Worm (Caenorhabditis elegans) whole organism, L4 larva: ENCODE data around the gene B0034.2.

Experiments
- D1046.2 ChIP-seq: fragments of 200-800 bp; sonication (Bioruptor generic); IDR thresholded peaks from 2 replicates; pipeline ENCODE4 v1.3.6; 2022; ENCODE audit warnings: missing genetic modification characterization, missing compliant biosample characterization
- F49E8.2 ChIP-seq: sonication (generic microtip); optimal IDR thresholded peaks from 2 replicates; lab custom pipeline; 2016; ENCODE audit warnings: missing compliant biosample characterization, mild to moderate bottlenecking, missing genetic modification characterization, borderline replicate concordance
- R02D3.7 ChIP-seq: fragments of 150-350 bp; sonication (generic microtip); optimal IDR thresholded peaks from 3 replicates; lab custom pipeline; 2014; ENCODE audit warnings: missing biosample characterization, missing genetic modification characterization
- Y105C5A.15 ChIP-seq: fragments of 200-800 bp; sonication (Bioruptor generic); IDR thresholded peaks from 2 replicates; pipeline ENCODE4 v1.3.6; 2022; ENCODE audit warnings: missing genetic modification characterization, missing compliant biosample characterization
- Y5F2A.4 ChIP-seq: fragments of 200-800 bp; sonication (Bioruptor generic); optimal IDR thresholded peaks from 2 replicates; lab custom pipeline; 2018; ENCODE audit warnings: mild to moderate bottlenecking, missing genetic modification characterization, missing compliant biosample characterization
- ZK337.2 ChIP-seq: fragments of 200-800 bp; sonication (Bioruptor generic); IDR thresholded peaks from 2 replicates; pipeline ENCODE4 v1.3.6; 2022; ENCODE audit warnings: missing genetic modification reagents, missing genetic modification characterization, missing compliant biosample characterization
- ZK546.5 ChIP-seq, 2 experiments: sonication (generic microtip); optimal IDR thresholded peaks; 2 replicates each; lab custom pipeline; 2017; ENCODE audit warnings: missing biosample characterization in 2 of 2, missing genetic modification characterization in 2 of 2
- aha-1 ChIP-seq: fragments of 150-350 bp; peaks from one replicate; lab custom pipeline; 2014; ENCODE audit warnings: missing biosample characterization, missing genetic modification characterization
- ceh-28 ChIP-seq: fragments of 150-350 bp; optimal IDR thresholded peaks from 2 replicates; lab custom pipeline; 2014; ENCODE audit warnings: missing biosample characterization, missing genetic modification reagents, missing genetic modification characterization
- ceh-44 ChIP-seq: fragments of 200-800 bp; sonication (Bioruptor generic); IDR thresholded peaks from 2 replicates; pipeline ENCODE4 v1.3.6; 2022; ENCODE audit warnings: missing genetic modification reagents, missing genetic modification characterization, missing compliant biosample characterization
- ceh-82 ChIP-seq: sonication (generic microtip); optimal IDR thresholded peaks from 2 replicates; lab custom pipeline; 2017; ENCODE audit warnings: missing biosample characterization, missing genetic modification characterization
- cey-2 ChIP-seq: sonication (generic microtip); optimal IDR thresholded peaks from 3 replicates; lab custom pipeline; 2017; ENCODE audit warnings: missing genetic modification characterization, mild to moderate bottlenecking, missing compliant biosample characterization, antibody characterized with exemption, borderline replicate concordance; ENCODE audit not compliant: insufficient read depth
- ctbp-1 ChIP-seq: fragments of 200-800 bp; sonication (Bioruptor generic); IDR thresholded peaks from 2 replicates; pipeline ENCODE4 v1.3.6; 2022; ENCODE audit warnings: missing genetic modification reagents, missing genetic modification characterization, missing compliant biosample characterization
- daf-8 ChIP-seq: fragments of 200-800 bp; sonication (Bioruptor generic); IDR thresholded peaks from 2 replicates; pipeline ENCODE4 v1.3.6; 2022; ENCODE audit warnings: missing genetic modification characterization, missing compliant biosample characterization
- dmd-6 ChIP-seq: fragments of 200-800 bp; sonication (Bioruptor generic); IDR thresholded peaks from 2 replicates; pipeline ENCODE4 v1.3.6; 2022; ENCODE audit warnings: missing genetic modification reagents, missing genetic modification characterization, missing compliant biosample characterization
- dmd-8 ChIP-seq: fragments of 200-800 bp; sonication (Bioruptor generic); IDR thresholded peaks from 2 replicates; pipeline ENCODE4 v1.3.6; 2022; ENCODE audit warnings: missing genetic modification characterization, missing compliant biosample characterization
- dpl-1 ChIP-seq: fragments of 150-350 bp; optimal IDR thresholded peaks from 2 replicates; lab custom pipeline; 2014; ENCODE audit warnings: missing biosample characterization, missing genetic modification reagents, missing genetic modification characterization
- dve-1 ChIP-seq: sonication (generic microtip); optimal IDR thresholded peaks from 2 replicates; lab custom pipeline; 2017; ENCODE audit warnings: antibody characterized with exemption, mild to moderate bottlenecking, missing genetic modification characterization, missing compliant biosample characterization; ENCODE audit not compliant: insufficient read depth
- hif-1 ChIP-seq, 2 experiments: sonication (generic microtip); optimal IDR thresholded peaks; 2 replicates each; lab custom pipeline; 2016 to 2017; ENCODE audit warnings: missing compliant biosample characterization in 2 of 2, missing genetic modification characterization in 2 of 2, missing genetic modification reagents in 2 of 2, missing genotype in 2 of 2, mild to moderate bottlenecking in 1 of 2
- hlh-11 ChIP-seq: fragments of 200-800 bp; sonication (Bioruptor generic); optimal IDR thresholded peaks from 2 replicates; lab custom pipeline; 2018; ENCODE audit warnings: mild to moderate bottlenecking, missing genetic modification characterization, missing compliant biosample characterization
- hmg-1.1 ChIP-seq: fragments of 200-800 bp; sonication (Bioruptor generic); IDR thresholded peaks from 2 replicates; pipeline ENCODE4 v1.3.6; 2022; ENCODE audit warnings: missing genetic modification reagents, missing genetic modification characterization, missing compliant biosample characterization
- lin-38 ChIP-seq: fragments of 200-800 bp; sonication (Bioruptor generic); IDR thresholded peaks from 2 replicates; pipeline ENCODE4 v1.3.6; 2022; ENCODE audit warnings: missing genetic modification reagents, missing genetic modification characterization, missing compliant biosample characterization
- lin-39 ChIP-seq: fragments of 150-350 bp; optimal IDR thresholded peaks from 2 replicates; lab custom pipeline; 2014; ENCODE audit warnings: missing biosample characterization, missing genetic modification reagents, missing genetic modification characterization
- lir-3 ChIP-seq: sonication (generic microtip); optimal IDR thresholded peaks from 2 replicates; lab custom pipeline; 2016; ENCODE audit warnings: mild to moderate bottlenecking, missing genetic modification characterization, missing compliant biosample characterization
- lsy-2 ChIP-seq, 2 experiments: fragments of 150-350 bp in 1 of 2; sonication (generic microtip) in 1 of 2; optimal IDR thresholded peaks; 2 replicates each; lab custom pipeline; 2014 to 2017; ENCODE audit warnings: missing biosample characterization in 2 of 2, missing genetic modification characterization in 2 of 2
- madf-5 ChIP-seq, 2 experiments: fragments of 200-800 bp; sonication (Bioruptor generic); IDR thresholded peaks; 2 replicates each; pipeline ENCODE4 v1.3.6; 2022; ENCODE audit warnings: missing compliant biosample characterization in 2 of 2, missing genetic modification characterization in 2 of 2
- madf-9 ChIP-seq: fragments of 200-800 bp; sonication (Bioruptor generic); conservative IDR thresholded peaks from 2 replicates; pipeline ENCODE4 v1.3.6; 2022; ENCODE audit warnings: missing genetic modification reagents, missing genetic modification characterization, missing compliant biosample characterization
- mes-2 ChIP-seq: sonication (generic microtip); optimal IDR thresholded peaks from 2 replicates; lab custom pipeline; 2016; ENCODE audit warnings: missing genotype, mild to moderate bottlenecking, missing genetic modification characterization, missing compliant biosample characterization; ENCODE audit not compliant: poor library complexity, severe bottlenecking
- mxl-3 ChIP-seq: fragments of 200-800 bp; sonication (Bioruptor generic); optimal IDR thresholded peaks from 2 replicates; lab custom pipeline; 2018; ENCODE audit warnings: mild to moderate bottlenecking, missing genetic modification characterization, missing compliant biosample characterization
- nhr-237 ChIP-seq: sonication (generic microtip); optimal IDR thresholded peaks from 2 replicates; lab custom pipeline; 2017; ENCODE audit warnings: missing biosample characterization, missing genetic modification characterization
- nhr-25 ChIP-seq: sonication (generic microtip); optimal IDR thresholded peaks from 2 replicates; lab custom pipeline; 2017; ENCODE audit warnings: missing genetic modification characterization, mild to moderate bottlenecking, missing compliant biosample characterization, antibody characterized with exemption, moderate library complexity, borderline replicate concordance; ENCODE audit not compliant: insufficient read depth
- nhr-42 ChIP-seq: fragments of 200-800 bp; sonication (Bioruptor generic); IDR thresholded peaks from 2 replicates; pipeline ENCODE4 v1.3.6; 2022; ENCODE audit warnings: missing genetic modification characterization, missing compliant biosample characterization
- nhr-6 ChIP-seq: fragments of 150-350 bp; optimal IDR thresholded peaks from 2 replicates; lab custom pipeline; 2014; ENCODE audit warnings: missing biosample characterization, missing genetic modification characterization
- pha-4 ChIP-seq, 2 experiments: fragments of 150-350 bp in 1 of 2; fragments of 200-800 bp in 1 of 2; sonication (Bioruptor generic) in 1 of 2; IDR thresholded peaks in 1 of 2; optimal IDR thresholded peaks in 1 of 2; 2 replicates each; pipeline versions ENCODE4 v1.3.6 to Lab custom; 2014 to 2022; ENCODE audit warnings: missing genetic modification characterization in 2 of 2, missing genetic modification reagents in 2 of 2, missing biosample characterization in 1 of 2, missing compliant biosample characterization in 1 of 2
- pqm-1 ChIP-seq: sonication (generic microtip); optimal IDR thresholded peaks from 2 replicates; lab custom pipeline; 2017; ENCODE audit warnings: missing biosample characterization, missing genetic modification characterization
- sdz-12 ChIP-seq: fragments of 200-800 bp; sonication (Bioruptor generic); optimal IDR thresholded peaks from 2 replicates; lab custom pipeline; 2018; ENCODE audit warnings: mild to moderate bottlenecking, missing genetic modification characterization, missing compliant biosample characterization
- spr-3 ChIP-seq: fragments of 200-800 bp; sonication (Bioruptor generic); optimal IDR thresholded peaks from 2 replicates; lab custom pipeline; 2018; ENCODE audit warnings: mild to moderate bottlenecking, missing genetic modification characterization, missing compliant biosample characterization
- tra-1 ChIP-seq: fragments of 200-800 bp; sonication (Bioruptor generic); IDR thresholded peaks from 2 replicates; pipeline ENCODE4 v1.3.6; 2022; ENCODE audit warnings: missing genetic modification reagents, missing genetic modification characterization, missing compliant biosample characterization
- unc-130 ChIP-seq: sonication (generic microtip); optimal IDR thresholded peaks from 2 replicates; lab custom pipeline; 2016; ENCODE audit warnings: missing genetic modification reagents, missing genetic modification characterization, missing compliant biosample characterization
- unc-39 ChIP-seq: sonication (generic microtip); optimal IDR thresholded peaks from 2 replicates; lab custom pipeline; 2017; ENCODE audit warnings: missing biosample characterization, missing genetic modification characterization
- zag-1 ChIP-seq: fragments of 150-350 bp; optimal IDR thresholded peaks from 2 replicates; lab custom pipeline; 2014; ENCODE audit warnings: missing biosample characterization, missing genetic modification characterization
- zip-2 ChIP-seq: fragments of 150-350 bp; optimal IDR thresholded peaks from 2 replicates; lab custom pipeline; 2014; ENCODE audit warnings: missing biosample characterization, missing genetic modification characterization

The B0034.2 gene

DNA sequence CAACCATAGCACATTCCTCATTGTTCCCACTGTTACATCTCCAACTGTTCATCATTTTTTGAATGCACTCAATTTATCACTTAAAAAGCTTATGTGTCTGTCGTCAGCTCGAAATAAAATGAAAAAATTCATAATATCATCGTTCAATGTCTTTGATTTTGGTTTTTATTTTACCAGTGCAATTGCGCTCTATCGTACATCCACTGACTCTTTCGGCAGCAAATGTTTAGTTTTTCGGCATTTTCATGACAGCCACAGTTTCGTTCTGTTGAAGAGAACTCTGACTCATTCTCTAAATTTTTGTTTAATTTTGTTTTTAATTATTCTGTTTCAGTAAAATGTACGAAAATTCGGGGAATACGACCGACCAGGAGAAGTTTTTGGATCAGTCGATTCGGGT, 36.7 kb downstream of the B0034.2 start, which contains the start of gene vps-35 (continued):
- TF ChIP-seq pqm-1 (tag; lab: Kevin White, UChicago) (peak; percentile 58), lsy-2 (tag; optimal IDR thresholded peaks at IDR 0.05; lab: Kevin White, UChicago) (peak in 1 of 2 experiments; percentile 52), dve-1 (tag; lab: Kevin White, UChicago) (peak; percentile 30), pha-4 (GFP tag; IDR thresholded peaks at IDR 0.05; lab: Robert Waterston, UW) (no peak), pha-4 (tag; optimal IDR thresholded peaks at IDR 0.05; lab: Kevin White, UChicago) (peak; percentile 22), lin-38 (peak; percentile 90), nhr-6 (tag; lab: Kevin White, UChicago) (peak; percentile 56), dpl-1 (GFP tag; lab: Kevin White, UChicago) (peak; percentile 19), zag-1 (tag; lab: Kevin White, UChicago) (no peak), ZK337.2 (GFP tag; lab: Robert Waterston, UW) (no peak), D1046.2 (no peak), zip-2 (tag; lab: Kevin White, UChicago) (no peak), hif-1 (tag; optimal IDR thresholded peaks at IDR 0.05; lab: Kevin White, UChicago) (no peak)

DNA sequence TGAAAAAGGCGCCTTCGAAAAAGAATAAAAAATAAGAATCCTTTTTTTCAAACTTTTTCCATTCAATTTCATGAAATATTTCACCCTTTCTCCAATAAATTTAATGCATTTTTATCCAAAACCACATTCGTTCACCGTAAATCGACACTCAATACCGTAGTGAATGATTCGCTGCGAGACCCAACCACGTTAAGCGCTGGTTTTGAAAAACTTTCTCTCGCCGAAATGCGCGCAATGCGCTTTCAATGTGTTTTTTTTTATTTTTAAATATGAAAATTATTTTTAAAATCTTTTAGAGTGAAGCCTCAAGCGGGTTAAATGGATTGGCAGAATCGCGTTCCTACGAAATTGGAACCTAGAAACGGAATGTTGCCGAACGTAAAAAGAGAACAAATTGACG, 37.9 kb downstream of the B0034.2 start, which contains the start of gene F59G1.8:
Gene F59G1.8, plus strand, starts transcription at position 293 of the 400 bp plus-strand sequence.
- no peak for TF ChIP-seq nhr-25
- no peak for TF ChIP-seq unc-130 (GFP tag; lab: Kevin White, UChicago)
- peak; percentile 49 for TF ChIP-seq R02D3.7 (tag; lab: Kevin White, UChicago)
- no peak for TF ChIP-seq mxl-3

DNA sequence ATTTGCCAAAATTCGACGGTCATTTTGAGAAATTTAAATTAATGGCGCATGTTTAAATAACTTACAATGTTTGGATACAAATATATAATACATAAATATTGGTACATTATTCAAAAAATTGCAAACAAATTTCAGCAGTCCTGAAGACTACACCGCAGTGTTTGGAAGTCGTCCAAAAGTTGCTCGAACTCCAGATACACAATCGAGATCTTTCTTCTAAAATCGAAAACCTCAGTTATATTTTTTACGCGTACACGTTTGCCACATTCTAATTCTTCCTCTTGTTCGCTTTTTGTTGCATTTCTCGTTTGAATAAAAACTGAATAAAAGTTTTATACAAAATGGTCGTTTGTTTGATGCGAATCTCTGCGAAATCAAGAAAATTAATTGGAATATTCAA, 39.9 kb downstream of the B0034.2 start, which contains the start of gene tsp-18:
Gene tsp-18, plus strand, starts transcription at position 301 of the 400 bp plus-strand sequence.
- TF ChIP-seq unc-39 (tag; lab: Kevin White, UChicago) = no peak
- TF ChIP-seq aha-1 (tag; lab: Kevin White, UChicago) = peak; percentile 64

DNA sequence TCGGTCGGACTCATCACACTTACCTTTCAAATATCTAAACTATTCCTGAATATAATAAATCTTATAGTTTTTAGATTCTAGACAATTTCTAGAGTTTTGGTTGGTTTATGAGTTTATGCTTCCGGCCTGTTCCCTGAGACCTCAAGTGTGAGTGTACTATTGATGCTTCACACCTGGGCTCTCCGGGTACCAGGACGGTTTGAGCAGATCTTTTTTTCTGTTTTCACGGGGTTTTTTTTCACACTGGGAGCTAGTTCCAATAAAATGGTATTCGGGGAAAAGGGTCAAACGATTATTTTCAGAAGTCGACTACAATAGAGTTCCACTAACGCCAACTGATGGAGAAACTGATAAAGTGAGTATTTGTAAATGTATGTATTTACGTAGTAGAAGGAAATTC, 42.0 kb downstream of the B0034.2 start:
- no peak for TF ChIP-seq Y105C5A.15 (GFP tag; lab: Robert Waterston, UW)
- peak; percentile 96 for TF ChIP-seq aha-1 (tag; lab: Kevin White, UChicago)

DNA sequence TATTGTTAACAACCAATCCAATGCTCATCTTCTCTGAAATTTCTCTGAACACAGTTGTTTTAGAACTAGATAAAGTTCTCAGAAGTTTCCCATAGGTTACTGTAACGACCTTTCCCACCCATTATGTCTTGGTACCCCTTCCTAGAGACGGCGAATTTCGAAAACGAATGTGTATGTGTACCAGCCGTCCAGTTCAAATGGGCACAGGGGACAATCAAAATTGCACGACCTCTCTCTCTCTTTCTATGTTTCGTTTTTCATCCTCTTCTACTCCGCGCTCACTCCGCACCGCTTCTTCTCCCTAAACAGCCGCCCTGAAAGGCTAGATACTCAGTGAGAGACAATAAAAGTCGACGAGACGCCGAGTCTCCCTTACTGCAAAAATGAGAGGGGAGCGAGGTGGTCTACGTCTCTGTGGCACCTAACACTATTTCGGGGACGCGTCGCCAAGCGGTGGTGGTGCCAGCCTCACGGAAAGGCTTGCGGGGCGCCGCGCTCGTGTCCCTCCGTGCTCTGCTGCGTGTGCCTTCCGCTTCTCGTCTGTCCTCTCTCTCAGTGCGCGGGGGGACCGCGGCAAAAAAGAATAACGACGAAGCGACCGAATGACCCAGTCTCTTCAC, 42.7 kb downstream of the B0034.2 start:
- TF ChIP-seq madf-5 (GFP tag; IDR thresholded peaks at IDR 0.05; lab: Robert Waterston, UW) (no peak), daf-8 (GFP tag; lab: Robert Waterston, UW) (no peak), lin-39 (no peak), ZK337.2 (GFP tag; lab: Robert Waterston, UW) (no peak), tra-1 (GFP tag; lab: Robert Waterston, UW) (no peak), dmd-6 (GFP tag; lab: Robert Waterston, UW) (no peak), cey-2 (tag; lab: Kevin White, UChicago) (no peak), Y5F2A.4 (GFP tag; lab: Kevin White, UChicago) (no peak), nhr-237 (tag; lab: Kevin White, UChicago) (no peak), madf-9 (GFP tag; lab: Robert Waterston, UW) (peak; percentile 98), hmg-1.1 (peak; percentile 83), sdz-12 (no peak), mes-2 (tag; lab: Kevin White, UChicago) (no peak), spr-3 (GFP tag; lab: Kevin White, UChicago) (no peak), ZK546.5 (tag; optimal IDR thresholded peaks at IDR 0.05; lab: Kevin White, UChicago) (no peak), F49E8.2 (no peak), ctbp-1 (GFP tag; lab: Robert Waterston, UW) (peak; percentile 81), nhr-42 (GFP tag; lab: Robert Waterston, UW) (no peak), dmd-8 (no peak), ceh-28 (tag; lab: Kevin White, UChicago) (no peak), aha-1 (tag; lab: Kevin White, UChicago) (no peak), lir-3 (no peak), ceh-82 (tag; lab: Kevin White, UChicago) (no peak), ceh-44 (GFP tag; lab: Robert Waterston, UW) (no peak), hlh-11 (tag; lab: Kevin White, UChicago) (peak; percentile 90), D1046.2 (0 out of 2 replicates have a peak, but pooled peaks have one; percentile 46)
